Worm (Caenorhabditis elegans) whole organism, L1 larva: ENCODE measurements around the gene cpna-3.

Experiments used
- C16A3.4 ChIP-seq: fragments of 150-350 bp; optimal IDR thresholded peaks from 2 replicates; lab custom pipeline; 2014; ENCODE audit warnings: missing biosample characterization, missing genetic modification characterization
- C34B4.2 ChIP-seq: sonication (generic microtip); optimal IDR thresholded peaks from 2 replicates; lab custom pipeline; 2017; ENCODE audit warnings: mild to moderate bottlenecking, missing genetic modification characterization, missing compliant biosample characterization
- F16B12.6 ChIP-seq: fragments of 150-350 bp; optimal IDR thresholded peaks from 2 replicates; lab custom pipeline; 2014; ENCODE audit warnings: missing biosample characterization, missing genetic modification characterization
- Y116A8C.19 ChIP-seq: sonication (generic microtip); optimal IDR thresholded peaks from 2 replicates; lab custom pipeline; 2016; ENCODE audit warnings: missing compliant biosample characterization, missing genetic modification characterization, borderline replicate concordance
- aly-2 ChIP-seq: fragments of 150-350 bp; optimal IDR thresholded peaks from 2 replicates; lab custom pipeline; 2014; ENCODE audit warnings: missing biosample characterization, missing genetic modification characterization
- ama-1 ChIP-seq: fragments of 150-350 bp; optimal IDR thresholded peaks from 2 replicates; lab custom pipeline; 2014
- blmp-1 ChIP-seq: fragments of 150-350 bp; optimal IDR thresholded peaks from 2 replicates; lab custom pipeline; 2014; ENCODE audit warnings: missing biosample characterization, missing genetic modification characterization
- ceh-88 ChIP-seq: fragments of 200-800 bp; sonication (Bioruptor generic); IDR thresholded peaks from 2 replicates; pipeline ENCODE4 v1.3.6; 2022; ENCODE audit warnings: missing genetic modification characterization, missing compliant biosample characterization
- dsc-1 ChIP-seq: sonication (generic microtip); optimal IDR thresholded peaks from 2 replicates; lab custom pipeline; 2016; ENCODE audit warnings: mild to moderate bottlenecking, missing genetic modification characterization, missing compliant biosample characterization
- efl-1 ChIP-seq, 4 experiments: fragments of 150-350 bp; optimal IDR thresholded peaks in 3 of 4; peaks in 1 of 4; 1 replicate in 1 of 4; 2 replicates in 3 of 4; lab custom pipeline; 2014; ENCODE audit warnings: missing biosample characterization in 2 of 4, missing genetic modification characterization in 2 of 4, missing genetic modification reagents in 2 of 4
- efl-3 ChIP-seq: fragments of 200-800 bp; sonication (Bioruptor generic); optimal IDR thresholded peaks from 2 replicates; lab custom pipeline; 2018; ENCODE audit warnings: mild to moderate bottlenecking, missing genetic modification characterization, missing compliant biosample characterization
- egl-13 ChIP-seq: sonication (generic microtip); optimal IDR thresholded peaks from 2 replicates; lab custom pipeline; 2016; ENCODE audit warnings: missing genotype, missing genetic modification reagents, missing genetic modification characterization, missing compliant biosample characterization
- egl-27 ChIP-seq, 2 experiments: fragments of 150-350 bp in 1 of 2; sonication (generic microtip); optimal IDR thresholded peaks; 3 replicates each; lab custom pipeline; 2017 to 2018; ENCODE audit warnings: missing biosample characterization in 2 of 2, missing genetic modification characterization in 2 of 2, missing genetic modification reagents in 2 of 2
- elt-2 ChIP-seq: sonication (generic microtip); optimal IDR thresholded peaks from 2 replicates; lab custom pipeline; 2016; ENCODE audit warnings: missing genetic modification characterization, mild to moderate bottlenecking, inconsistent platforms, missing compliant biosample characterization, missing genetic modification reagents
- elt-3 ChIP-seq, 6 experiments: fragments of 150-350 bp in 1 of 6; sonication (generic microtip); optimal IDR thresholded peaks; 2 replicates each; lab custom pipeline; 2017 to 2018; ENCODE audit warnings: missing biosample characterization in 6 of 6, missing genetic modification characterization in 6 of 6, inconsistent platforms in 1 of 6
- fkh-10 ChIP-seq: sonication (generic microtip); optimal IDR thresholded peaks from 2 replicates; lab custom pipeline; 2017; ENCODE audit warnings: missing biosample characterization, missing genetic modification reagents, missing genetic modification characterization
- fkh-4 ChIP-seq: sonication (generic microtip); optimal IDR thresholded peaks from 2 replicates; lab custom pipeline; 2016; ENCODE audit warnings: missing compliant biosample characterization, missing genetic modification characterization, borderline replicate concordance
- fkh-8 ChIP-seq: sonication (generic microtip); optimal IDR thresholded peaks from 2 replicates; lab custom pipeline; 2016; ENCODE audit warnings: mild to moderate bottlenecking, missing genetic modification characterization, missing compliant biosample characterization
- fos-1 ChIP-seq: fragments of 150-350 bp; optimal IDR thresholded peaks from 2 replicates; lab custom pipeline; 2014; ENCODE audit warnings: missing biosample characterization, missing genetic modification characterization
- grh-1 ChIP-seq: fragments of 200-800 bp; sonication (Bioruptor generic); IDR thresholded peaks from 2 replicates; pipeline ENCODE4 v1.3.6; 2022; ENCODE audit warnings: missing genetic modification reagents, missing genetic modification characterization, missing compliant biosample characterization
- hpl-2 ChIP-seq: fragments of 150-350 bp; optimal IDR thresholded peaks from 2 replicates; lab custom pipeline; 2014; ENCODE audit warnings: missing biosample characterization, missing genetic modification reagents, missing genetic modification characterization
- lin-13 ChIP-seq: fragments of 150-350 bp; optimal IDR thresholded peaks from 2 replicates; lab custom pipeline; 2014; ENCODE audit warnings: missing biosample characterization, missing genetic modification reagents, missing genetic modification characterization
- lin-15B ChIP-seq: fragments of 150-350 bp; sonication (generic microtip); optimal IDR thresholded peaks from 3 replicates; lab custom pipeline; 2014; ENCODE audit warnings: missing biosample characterization, missing genetic modification characterization
- lsy-2 ChIP-seq, 2 experiments: fragments of 150-350 bp; optimal IDR thresholded peaks; 2 replicates each; lab custom pipeline; 2014; ENCODE audit warnings: missing biosample characterization in 2 of 2, missing genetic modification characterization in 2 of 2
- mef-2 ChIP-seq: fragments of 150-350 bp; optimal IDR thresholded peaks from 2 replicates; lab custom pipeline; 2014; ENCODE audit warnings: missing biosample characterization, missing genetic modification characterization
- mep-1 ChIP-seq: fragments of 150-350 bp; optimal IDR thresholded peaks from 2 replicates; lab custom pipeline; 2014; ENCODE audit warnings: missing biosample characterization, missing genetic modification characterization
- nhr-11 ChIP-seq: fragments of 150-350 bp; optimal IDR thresholded peaks from 2 replicates; lab custom pipeline; 2014; ENCODE audit warnings: missing biosample characterization, missing genetic modification characterization
- nhr-12 ChIP-seq: sonication (generic microtip); optimal IDR thresholded peaks from 2 replicates; lab custom pipeline; 2017; ENCODE audit warnings: missing biosample characterization, missing genetic modification characterization
- nhr-20 ChIP-seq: sonication (generic microtip); optimal IDR thresholded peaks from 2 replicates; lab custom pipeline; 2016; ENCODE audit warnings: mild to moderate bottlenecking, missing genetic modification characterization, missing compliant biosample characterization
- nhr-237 ChIP-seq: fragments of 150-350 bp; optimal IDR thresholded peaks from 2 replicates; lab custom pipeline; 2014; ENCODE audit warnings: missing biosample characterization, missing genetic modification characterization
- nhr-28 ChIP-seq: fragments of 150-350 bp; optimal IDR thresholded peaks from 2 replicates; lab custom pipeline; 2014; ENCODE audit warnings: missing biosample characterization, missing genetic modification characterization
- nhr-71 ChIP-seq: sonication (generic microtip); optimal IDR thresholded peaks from 2 replicates; lab custom pipeline; 2016; ENCODE audit warnings: mild to moderate bottlenecking, missing genetic modification characterization, moderate library complexity, missing compliant biosample characterization
- nhr-76 ChIP-seq: sonication (generic microtip); optimal IDR thresholded peaks from 2 replicates; lab custom pipeline; 2017; ENCODE audit warnings: missing biosample characterization, missing genetic modification characterization
- nhr-77 ChIP-seq: fragments of 150-350 bp; optimal IDR thresholded peaks from 2 replicates; lab custom pipeline; 2014; ENCODE audit warnings: missing biosample characterization, missing genetic modification characterization
- nhr-84 ChIP-seq: sonication (generic microtip); optimal IDR thresholded peaks from 2 replicates; lab custom pipeline; 2017; ENCODE audit warnings: missing biosample characterization, missing genetic modification characterization
- nhr-90 ChIP-seq: sonication (generic microtip); optimal IDR thresholded peaks from 2 replicates; lab custom pipeline; 2016; ENCODE audit warnings: mild to moderate bottlenecking, missing genetic modification characterization, missing compliant biosample characterization; ENCODE audit not compliant: poor library complexity
- pag-3 ChIP-seq: sonication (generic microtip); optimal IDR thresholded peaks from 2 replicates; lab custom pipeline; 2017; ENCODE audit warnings: missing genetic modification characterization, mild to moderate bottlenecking, missing compliant biosample characterization, antibody characterized with exemption, borderline replicate concordance; ENCODE audit not compliant: insufficient read depth
- snu-23 ChIP-seq: sonication (generic microtip); optimal IDR thresholded peaks from 2 replicates; lab custom pipeline; 2016; ENCODE audit warnings: missing genetic modification characterization, missing compliant biosample characterization
- sox-4 ChIP-seq: sonication (generic microtip); optimal IDR thresholded peaks from 2 replicates; lab custom pipeline; 2016; ENCODE audit warnings: missing genetic modification characterization, missing compliant biosample characterization
- tbx-2 ChIP-seq: sonication (generic microtip); optimal IDR thresholded peaks from 2 replicates; lab custom pipeline; 2016; ENCODE audit warnings: missing genetic modification characterization, missing compliant biosample characterization
- tlp-1 ChIP-seq: fragments of 150-350 bp; optimal IDR thresholded peaks from 2 replicates; lab custom pipeline; 2014; ENCODE audit warnings: missing biosample characterization, missing genetic modification characterization
- unc-130 ChIP-seq: fragments of 150-350 bp; optimal IDR thresholded peaks from 2 replicates; lab custom pipeline; 2017; ENCODE audit warnings: missing biosample characterization, missing genetic modification characterization, inconsistent platforms
- unc-62 ChIP-seq: fragments of 150-350 bp; optimal IDR thresholded peaks from 2 replicates; lab custom pipeline; 2014; ENCODE audit warnings: missing biosample characterization, missing genetic modification reagents, missing genetic modification characterization
- unc-86 ChIP-seq: sonication (generic microtip); optimal IDR thresholded peaks from 2 replicates; lab custom pipeline; 2016; ENCODE audit warnings: missing genetic modification characterization, missing compliant biosample characterization
- unc-98 ChIP-seq: fragments of 200-800 bp; sonication (Bioruptor generic); IDR thresholded peaks from 2 replicates; pipeline ENCODE4 v1.3.6; 2022; ENCODE audit warnings: missing genetic modification characterization, missing compliant biosample characterization
- vab-15 ChIP-seq: sonication (generic microtip); optimal IDR thresholded peaks from 2 replicates; lab custom pipeline; 2017; ENCODE audit warnings: missing genotype, mild to moderate bottlenecking, missing genetic modification characterization, missing compliant biosample characterization
- xbp-1 ChIP-seq: sonication (generic microtip); optimal IDR thresholded peaks from 2 replicates; lab custom pipeline; 2016; ENCODE audit warnings: missing genetic modification characterization, missing compliant biosample characterization
- ztf-11 ChIP-seq, 2 experiments: sonication (generic microtip); optimal IDR thresholded peaks; 2 replicates each; lab custom pipeline; 2016 to 2017; ENCODE audit warnings: missing genetic modification characterization in 2 of 2, missing biosample characterization in 1 of 2, missing compliant biosample characterization in 1 of 2

The cpna-3 gene

DNA sequence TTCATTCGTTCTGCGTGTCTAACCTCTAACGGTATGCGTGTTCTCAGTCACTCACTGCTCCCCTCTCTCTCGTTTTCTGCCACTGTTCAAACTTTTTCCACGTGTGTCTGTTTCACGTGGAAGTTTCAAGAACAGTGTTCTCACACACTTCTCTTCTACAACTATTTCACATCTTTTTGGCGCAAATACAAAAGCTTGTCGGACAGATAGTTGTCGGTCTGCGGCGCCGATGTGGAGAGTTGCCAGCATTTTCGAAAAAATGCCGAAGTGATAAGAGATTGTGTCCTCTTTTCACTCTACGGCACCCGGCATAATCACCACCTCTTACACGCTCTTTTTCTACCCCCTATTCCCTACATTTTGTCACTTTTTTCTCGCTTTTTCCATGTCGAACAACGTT is 21.7 kb downstream of the cpna-3 start:
- TF ChIP-seq dsc-1 (tag; lab: Kevin White, UChicago) (no peak), tbx-2 (tag; lab: Kevin White, UChicago) (no peak), mef-2 (tag; lab: Kevin White, UChicago) (no peak), mep-1 (tag; lab: Kevin White, UChicago) (no peak), pag-3 (tag; lab: Kevin White, UChicago) (no peak), snu-23 (no peak), unc-86 (tag; lab: Kevin White, UChicago) (no peak), efl-1 (optimal IDR thresholded peaks at IDR 0.05; lab: Kevin White, UChicago) (no peak), efl-1 (GFP tag; optimal IDR thresholded peaks at IDR 0.05 in 1 of 2; lab: Kevin White, UChicago) (peak in 1 of 2 experiments; percentile 42), ama-1 (lab: Kevin White, UChicago) (no peak), C16A3.4 (tag; lab: Kevin White, UChicago) (no peak), elt-2 (tag; lab: Kevin White, UChicago) (peak; percentile 41), nhr-90 (no peak), nhr-11 (tag; lab: Kevin White, UChicago) (no peak), blmp-1 (no peak), fkh-8 (tag; lab: Kevin White, UChicago) (no peak), egl-13 (tag; lab: Kevin White, UChicago) (no peak)

ce11 chrIV:9118792-9119191 is 22.1 kb downstream of the cpna-3 start, which contains the start of gene nrfl-1:
TSS of gene nrfl-1 (plus strand) at chrIV:9119092.
- TF ChIP-seq tlp-1 (tag; lab: Kevin White, UChicago) (no peak), nhr-20 (tag; lab: Kevin White, UChicago) (no peak), fkh-10 (no peak), lsy-2 (tag; optimal IDR thresholded peaks at IDR 0.05; lab: Kevin White, UChicago) (no peak), F16B12.6 (tag; lab: Kevin White, UChicago) (no peak), blmp-1 (no peak), nhr-76 (tag; lab: Kevin White, UChicago) (no peak), nhr-84 (tag; lab: Kevin White, UChicago) (no peak), lin-13 (GFP tag; lab: Kevin White, UChicago) (no peak), Y116A8C.19 (tag; lab: Kevin White, UChicago) (no peak), ztf-11 (tag; optimal IDR thresholded peaks at IDR 0.05; lab: Kevin White, UChicago) (no peak), fkh-8 (tag; lab: Kevin White, UChicago) (no peak), unc-130 (no peak), efl-1 (optimal IDR thresholded peaks at IDR 0.05; lab: Kevin White, UChicago) (no peak), efl-1 (GFP tag; optimal IDR thresholded peaks at IDR 0.05 in 1 of 2; lab: Kevin White, UChicago) (no peak), ceh-88 (GFP tag; lab: Robert Waterston, UW) (no peak), vab-15 (tag; lab: Kevin White, UChicago) (no peak)

ce11 chrIV:9120220-9120619 is 23.6 kb downstream of the cpna-3 start:
- TF ChIP-seq nhr-77 (tag; lab: Kevin White, UChicago) (no peak), xbp-1 (tag; lab: Kevin White, UChicago) (no peak)

DNA sequence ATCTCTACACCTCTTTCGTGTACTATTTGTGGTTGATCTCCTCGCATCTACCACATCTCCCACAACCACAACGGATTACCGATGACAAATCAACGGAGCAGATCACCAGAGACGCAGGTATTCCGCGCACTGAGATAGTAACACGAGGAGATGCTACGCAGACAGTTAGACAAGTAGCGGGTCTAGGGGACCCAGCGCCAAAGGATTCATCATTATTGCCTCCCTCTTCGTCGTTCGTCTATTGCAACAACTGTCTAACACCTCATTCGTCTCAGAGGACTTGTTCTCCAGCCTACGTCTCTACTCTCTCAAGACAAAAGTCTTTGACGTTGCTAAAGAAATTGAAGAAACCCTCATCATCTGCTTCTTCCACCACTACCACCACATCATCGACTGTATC is 24.9 kb downstream of the cpna-3 start:
- peak; percentile 64 for TF ChIP-seq nhr-20 (tag; lab: Kevin White, UChicago)
- TF ChIP-seq tbx-2 (tag; lab: Kevin White, UChicago): peak; percentile 57
- TF ChIP-seq sox-4 (tag; lab: Kevin White, UChicago): no peak
- TF ChIP-seq nhr-28 (tag; lab: Kevin White, UChicago): no peak
- peak; percentile 56 to 65 for TF ChIP-seq efl-1 (optimal IDR thresholded peaks at IDR 0.05; lab: Kevin White, UChicago)
- TF ChIP-seq efl-1 (GFP tag; optimal IDR thresholded peaks at IDR 0.05 in 1 of 2; lab: Kevin White, UChicago): no peak
- TF ChIP-seq aly-2: no peak
- no peak for TF ChIP-seq lin-15B (tag; lab: Kevin White, UChicago)
- TF ChIP-seq nhr-71 (tag; lab: Kevin White, UChicago): peak; percentile 77
- TF ChIP-seq egl-27 (tag; optimal IDR thresholded peaks at IDR 0.05; lab: Kevin White, UChicago): no peak
- TF ChIP-seq fkh-4: no peak
- no peak for TF ChIP-seq hpl-2 (GFP tag; lab: Kevin White, UChicago)
- TF ChIP-seq unc-62 (GFP tag; lab: Kevin White, UChicago): no peak
- no peak for TF ChIP-seq efl-3 (GFP tag; lab: Kevin White, UChicago)
- peak; percentile 72 for TF ChIP-seq mep-1 (tag; lab: Kevin White, UChicago)
- TF ChIP-seq unc-98 (GFP tag; lab: Robert Waterston, UW): no peak
- TF ChIP-seq nhr-237 (tag; lab: Kevin White, UChicago): peak; percentile 5
- TF ChIP-seq grh-1 (GFP tag; lab: Robert Waterston, UW): 0 out of 2 replicates have a peak, but pooled peaks have one; percentile 37
- peak in 3 of 6 experiments; percentile 14 to 21 (median 19) for TF ChIP-seq elt-3 (tag; optimal IDR thresholded peaks at IDR 0.05; lab: Kevin White, UChicago)
- no peak for TF ChIP-seq fkh-8 (tag; lab: Kevin White, UChicago)
- no peak for TF ChIP-seq C34B4.2
- TF ChIP-seq fos-1 (tag; lab: Kevin White, UChicago): peak; percentile 17
- TF ChIP-seq nhr-12 (tag; lab: Kevin White, UChicago): no peak
